Worm (Caenorhabditis elegans): Measurements from ENCODE around the gene ZK867.2.

Gene ZK867.2

ce11 chrX:7176817-7177216 is 29.7 kb upstream of the ZK867.2 start (continued):
- no peak for TF ChIP-seq ztf-18 (tag; optimal IDR thresholded peaks at IDR 0.05)
- no peak for TF ChIP-seq K11D2.4 (GFP tag; IDR thresholded peaks at IDR 0.05)
- no peak for TF ChIP-seq madf-3 (GFP tag; IDR thresholded peaks at IDR 0.05)
- TF ChIP-seq repo-1 (tag; optimal IDR thresholded peaks at IDR 0.05): no peak
- peak; percentile 41; the same call in 1 of the 2 replicates for TF ChIP-seq rcor-1 (GFP tag; IDR thresholded peaks at IDR 0.05)
- TF ChIP-seq ztf-26 (tag; optimal IDR thresholded peaks at IDR 0.05): no peak
- TF ChIP-seq F49E8.2 (tag; optimal IDR thresholded peaks at IDR 0.05; ENCODE audit: insufficient read depth): peak; percentile 35
- peak in 1 of 3 experiments; percentile 3 for TF ChIP-seq lin-35 (GFP tag; optimal IDR thresholded peaks at IDR 0.05)
- no peak for TF ChIP-seq dpl-1 (GFP tag; optimal IDR thresholded peaks at IDR 0.05)
- no peak for TF ChIP-seq ztf-28 (GFP tag; IDR thresholded peaks at IDR 0.05)
- TF ChIP-seq F55B11.4 (tag; optimal IDR thresholded peaks at IDR 0.05; ENCODE audit: borderline replicate concordance, insufficient read depth): no peak
- TF ChIP-seq F37B4.10 (GFP tag; IDR thresholded peaks at IDR 0.05): no peak
- TF ChIP-seq hlh-26 (GFP tag; conservative IDR thresholded peaks at IDR 0.05): no peak
- no peak for TF ChIP-seq aptf-2 (GFP tag; conservative IDR thresholded peaks at IDR 0.05)
- no peak for TF ChIP-seq mes-4 (tag; optimal IDR thresholded peaks at IDR 0.05)
- TF ChIP-seq F52B5.7 (tag; optimal IDR thresholded peaks at IDR 0.05): no peak
- no peak for TF ChIP-seq chd-7 (tag; optimal IDR thresholded peaks at IDR 0.05)
- peak; percentile 32 for TF ChIP-seq snpc-4 (GFP tag; optimal IDR thresholded peaks at IDR 0.05)
- TF ChIP-seq snpc-4 (tag; optimal IDR thresholded peaks at IDR 0.05): peak in 1 of 4 experiments; percentile 68
- TF ChIP-seq nhr-80 (tag; optimal IDR thresholded peaks at IDR 0.05): no peak
- no peak for TF ChIP-seq lir-1 (GFP tag; conservative IDR thresholded peaks at IDR 0.05)
- no peak for TF ChIP-seq nfya-1 (tag; optimal IDR thresholded peaks at IDR 0.05; ENCODE audit: borderline replicate concordance, insufficient read depth)
- TF ChIP-seq gei-17 (GFP tag; optimal IDR thresholded peaks at IDR 0.05): no peak
- no peak for TF ChIP-seq ceh-58 (GFP tag; IDR thresholded peaks at IDR 0.05)
- TF ChIP-seq hmg-20 (GFP tag; IDR thresholded peaks at IDR 0.05): no peak
- no peak for TF ChIP-seq nfyb-1 (GFP tag; IDR thresholded peaks at IDR 0.05)
- TF ChIP-seq ceh-40 (GFP tag; IDR thresholded peaks at IDR 0.05): no peak
- peak; percentile 77 for TF ChIP-seq him-1 (tag; optimal IDR thresholded peaks at IDR 0.05)
- TF ChIP-seq ekl-4 (GFP tag; IDR thresholded peaks at IDR 0.05): no peak
- TF ChIP-seq egrh-3 (GFP tag; IDR thresholded peaks at IDR 0.05): no peak
- no peak for TF ChIP-seq sea-2 (GFP tag; IDR thresholded peaks at IDR 0.05)
- TF ChIP-seq ccch-3 (GFP tag; optimal IDR thresholded peaks at IDR 0.05): no peak
- peak; percentile 70 for TF ChIP-seq ZK185.1 (tag; optimal IDR thresholded peaks at IDR 0.05; ENCODE audit: poor library complexity, severe bottlenecking)
- peak; percentile 57 for TF ChIP-seq die-1 (tag; optimal IDR thresholded peaks at IDR 0.05)
- no peak for TF ChIP-seq hrde-1 (tag; optimal IDR thresholded peaks at IDR 0.05; ENCODE audit: borderline replicate concordance)
- TF ChIP-seq ztf-25 (GFP tag; IDR thresholded peaks at IDR 0.05): 0 out of 2 replicates have a peak, but pooled peaks have one; percentile 32
- no peak for TF ChIP-seq tlf-1 (GFP tag; optimal IDR thresholded peaks at IDR 0.05)
- no peak for TF ChIP-seq dox-1 (GFP tag; IDR thresholded peaks at IDR 0.05)
- peak; percentile 54 for TF ChIP-seq snpc-1.3 (tag; optimal IDR thresholded peaks at IDR 0.05; ENCODE audit: insufficient read depth)
- no peak for TF ChIP-seq cebp-1 (GFP tag; IDR thresholded peaks at IDR 0.05)
- TF ChIP-seq cebp-1 (tag; optimal IDR thresholded peaks at IDR 0.05): no peak
- no peak for TF ChIP-seq sdz-38 (tag; optimal IDR thresholded peaks at IDR 0.05)
- TF ChIP-seq F57C9.4 (tag; optimal IDR thresholded peaks at IDR 0.05): no peak
- TF ChIP-seq egl-18 (GFP tag; IDR thresholded peaks at IDR 0.05): no peak
- TF ChIP-seq F33H1.4 (GFP tag; IDR thresholded peaks at IDR 0.05): no peak
- no peak for TF ChIP-seq ztf-22 (GFP tag; optimal IDR thresholded peaks at IDR 0.05)
- TF ChIP-seq F22D6.2 (tag; optimal IDR thresholded peaks at IDR 0.05): no peak
- no peak for TF ChIP-seq K12H6.12 (tag; optimal IDR thresholded peaks at IDR 0.05)
- no peak for TF ChIP-seq dpff-1 (tag; optimal IDR thresholded peaks at IDR 0.05)
- no peak for TF ChIP-seq F39B2.1 (GFP tag; IDR thresholded peaks at IDR 0.05)
